Worm (Caenorhabditis elegans) whole organism, young adult: ENCODE results near the gene ifet-1.

ENCODE experiments used
- B0261.1 ChIP-seq: sonication (generic microtip); optimal IDR thresholded peaks from 2 replicates; lab custom pipeline; 2016; ENCODE audit warnings: mild to moderate bottlenecking, missing genetic modification characterization, moderate library complexity, missing compliant biosample characterization
- C06A6.2 ChIP-seq: fragments of 200-800 bp; sonication (Bioruptor generic); conservative IDR thresholded peaks from 2 replicates; pipeline ENCODE4 v1.3.6; 2022; ENCODE audit warnings: missing genetic modification characterization, missing compliant biosample characterization
- F22D6.2 ChIP-seq: sonication (generic microtip); optimal IDR thresholded peaks from 2 replicates; lab custom pipeline; 2016; ENCODE audit warnings: mild to moderate bottlenecking, missing genetic modification characterization, missing compliant biosample characterization
- F37B4.10 ChIP-seq: fragments of 200-800 bp; sonication (Bioruptor generic); IDR thresholded peaks from 2 replicates; pipeline ENCODE4 v1.3.6; 2022; ENCODE audit warnings: missing genetic modification characterization, missing compliant biosample characterization
- F49E8.2 ChIP-seq: sonication (generic microtip); optimal IDR thresholded peaks from 3 replicates; lab custom pipeline; 2017; ENCODE audit warnings: missing genetic modification characterization, mild to moderate bottlenecking, missing compliant biosample characterization, antibody characterized with exemption, moderate library complexity; ENCODE audit not compliant: insufficient read depth
- T07F8.4 ChIP-seq: sonication (generic microtip); optimal IDR thresholded peaks from 2 replicates; lab custom pipeline; 2016; ENCODE audit warnings: mild to moderate bottlenecking, missing genetic modification characterization, moderate library complexity, missing compliant biosample characterization
- T26A5.8 ChIP-seq: sonication (generic microtip); optimal IDR thresholded peaks from 2 replicates; lab custom pipeline; 2016; ENCODE audit warnings: missing genetic modification characterization, missing compliant biosample characterization
- Y53G8AR.9 ChIP-seq: fragments of 200-800 bp; sonication (Bioruptor generic); conservative IDR thresholded peaks from 2 replicates; pipeline ENCODE4 v1.3.6; 2022; ENCODE audit warnings: missing genetic modification reagents, missing genetic modification characterization, missing compliant biosample characterization
- akir-1 ChIP-seq: fragments of 200-800 bp; sonication (Bioruptor generic); optimal IDR thresholded peaks from 2 replicates; lab custom pipeline; 2018; ENCODE audit warnings: mild to moderate bottlenecking, missing genetic modification characterization, moderate library complexity, missing compliant biosample characterization
- ama-1 ChIP-seq, 3 experiments: fragments of 150-350 bp in 1 of 3; sonication (generic microtip) in 2 of 3; optimal IDR thresholded peaks; 2 replicates each; lab custom pipeline; 2014 to 2018; ENCODE audit warnings: missing biosample characterization in 2 of 3, missing genetic modification characterization in 2 of 3, missing genetic modification reagents in 2 of 3
- bed-2 ChIP-seq: fragments of 200-800 bp; sonication (Bioruptor generic); IDR thresholded peaks from 2 replicates; pipeline ENCODE4 v1.3.6; 2022; ENCODE audit warnings: missing genetic modification reagents, missing genetic modification characterization, missing compliant biosample characterization
- cebp-1 ChIP-seq, 2 experiments: fragments of 200-800 bp in 1 of 2; sonication (Bioruptor generic) in 1 of 2; sonication (generic microtip) in 1 of 2; IDR thresholded peaks in 1 of 2; optimal IDR thresholded peaks in 1 of 2; 2 replicates each; pipeline versions ENCODE4 v1.3.6 to Lab custom; 2017 to 2022; ENCODE audit warnings: missing compliant biosample characterization in 2 of 2, missing genetic modification characterization in 2 of 2, mild to moderate bottlenecking in 1 of 2, missing genetic modification reagents in 1 of 2, moderate library complexity in 1 of 2
- ceh-79 ChIP-seq: sonication (generic microtip); optimal IDR thresholded peaks from 2 replicates; lab custom pipeline; 2017; ENCODE audit warnings: mild to moderate bottlenecking, missing genetic modification characterization, missing compliant biosample characterization
- ceh-91 ChIP-seq: fragments of 200-800 bp; sonication (Bioruptor generic); IDR thresholded peaks from 2 replicates; pipeline ENCODE4 v1.3.6; 2022; ENCODE audit warnings: missing genetic modification reagents, missing genetic modification characterization, missing compliant biosample characterization
- die-1 ChIP-seq: sonication (generic microtip); optimal IDR thresholded peaks from 2 replicates; lab custom pipeline; 2016; ENCODE audit warnings: missing genotype, mild to moderate bottlenecking, missing genetic modification characterization, missing compliant biosample characterization
- dpl-1 ChIP-seq: fragments of 150-350 bp; optimal IDR thresholded peaks from 2 replicates; lab custom pipeline; 2014; ENCODE audit warnings: missing biosample characterization, missing genetic modification reagents, missing genetic modification characterization
- egl-18 ChIP-seq: fragments of 200-800 bp; sonication (Bioruptor generic); IDR thresholded peaks from 2 replicates; pipeline ENCODE4 v1.3.6; 2022; ENCODE audit warnings: missing genetic modification reagents, missing genetic modification characterization, missing compliant biosample characterization
- egl-44 ChIP-seq: fragments of 200-800 bp; sonication (Bioruptor generic); IDR thresholded peaks from 2 replicates; pipeline ENCODE4 v1.3.6; 2022; ENCODE audit warnings: missing genetic modification reagents, missing genetic modification characterization, missing compliant biosample characterization
- egrh-3 ChIP-seq: fragments of 200-800 bp; sonication (Bioruptor generic); IDR thresholded peaks from 2 replicates; pipeline ENCODE4 v1.3.6; 2022; ENCODE audit warnings: missing genetic modification reagents, missing genetic modification characterization, missing compliant biosample characterization
- gei-17 ChIP-seq: fragments of 200-800 bp; sonication (Bioruptor generic); optimal IDR thresholded peaks from 2 replicates; lab custom pipeline; 2018; ENCODE audit warnings: mild to moderate bottlenecking, missing genetic modification characterization, missing compliant biosample characterization
- hmg-1.2 ChIP-seq: fragments of 200-800 bp; sonication (Bioruptor generic); IDR thresholded peaks from 2 replicates; pipeline ENCODE4 v1.3.6; 2022; ENCODE audit warnings: missing genetic modification reagents, missing genetic modification characterization, missing compliant biosample characterization
- hmg-20 ChIP-seq: fragments of 200-800 bp; sonication (Bioruptor generic); IDR thresholded peaks from 2 replicates; pipeline ENCODE4 v1.3.6; 2022; ENCODE audit warnings: missing genetic modification reagents, missing genetic modification characterization, missing compliant biosample characterization
- hsf-1 ChIP-seq: fragments of 200-800 bp; sonication (Bioruptor generic); IDR thresholded peaks from 2 replicates; pipeline ENCODE4 v1.3.6; 2022; ENCODE audit warnings: missing genetic modification reagents, missing genetic modification characterization, missing compliant biosample characterization
- lag-1 ChIP-seq: fragments of 200-800 bp; sonication (Bioruptor generic); IDR thresholded peaks from 2 replicates; pipeline ENCODE4 v1.3.6; 2022; ENCODE audit warnings: missing genetic modification reagents, missing genetic modification characterization, missing compliant biosample characterization
- let-526 ChIP-seq: fragments of 200-800 bp; sonication (Bioruptor generic); IDR thresholded peaks from 2 replicates; pipeline ENCODE4 v1.3.6; 2022; ENCODE audit warnings: missing genetic modification reagents, missing genetic modification characterization, missing compliant biosample characterization
- lin-54 ChIP-seq: fragments of 200-800 bp; sonication (Bioruptor generic); optimal IDR thresholded peaks from 2 replicates; lab custom pipeline; 2018; ENCODE audit warnings: mild to moderate bottlenecking, missing genetic modification characterization, missing compliant biosample characterization
- madf-3 ChIP-seq: fragments of 200-800 bp; sonication (Bioruptor generic); IDR thresholded peaks from 2 replicates; pipeline ENCODE4 v1.3.6; 2022; ENCODE audit warnings: missing genetic modification reagents, missing genetic modification characterization, missing compliant biosample characterization
- madf-6 ChIP-seq: fragments of 200-800 bp; sonication (Bioruptor generic); IDR thresholded peaks from 2 replicates; pipeline ENCODE4 v1.3.6; 2022; ENCODE audit warnings: missing genetic modification reagents, missing genetic modification characterization, missing compliant biosample characterization
- mcd-1 ChIP-seq: fragments of 200-800 bp; sonication (Bioruptor generic); IDR thresholded peaks from 2 replicates; pipeline ENCODE4 v1.3.6; 2022; ENCODE audit warnings: missing genetic modification reagents, missing genetic modification characterization, missing compliant biosample characterization
- nfya-2 ChIP-seq: fragments of 200-800 bp; sonication (Bioruptor generic); IDR thresholded peaks from 2 replicates; pipeline ENCODE4 v1.3.6; 2022; ENCODE audit warnings: missing genetic modification reagents, missing genetic modification characterization, missing compliant biosample characterization
- nhr-120 ChIP-seq: fragments of 200-800 bp; sonication (Bioruptor generic); IDR thresholded peaks from 2 replicates; pipeline ENCODE4 v1.3.6; 2022; ENCODE audit warnings: missing genetic modification characterization, missing compliant biosample characterization
- pbrm-1 ChIP-seq: fragments of 200-800 bp; sonication (Bioruptor generic); IDR thresholded peaks from 2 replicates; pipeline ENCODE4 v1.3.6; 2022; ENCODE audit warnings: missing genetic modification reagents, missing genetic modification characterization, missing compliant biosample characterization
- pha-4 ChIP-seq: fragments of 150-350 bp; sonication (generic microtip); optimal IDR thresholded peaks from 2 replicates; lab custom pipeline; 2014; ENCODE audit warnings: missing biosample characterization, missing genetic modification reagents, missing genetic modification characterization
- rcor-1 ChIP-seq: fragments of 200-800 bp; sonication (Bioruptor generic); IDR thresholded peaks from 2 replicates; pipeline ENCODE4 v1.3.6; 2022; ENCODE audit warnings: missing genetic modification reagents, missing genetic modification characterization, missing compliant biosample characterization
- sea-2 ChIP-seq: fragments of 200-800 bp; sonication (Bioruptor generic); IDR thresholded peaks from 2 replicates; pipeline ENCODE4 v1.3.6; 2022; ENCODE audit warnings: missing genetic modification characterization, missing compliant biosample characterization
- snpc-1.1 ChIP-seq: sonication (generic microtip); optimal IDR thresholded peaks from 2 replicates; lab custom pipeline; 2017; ENCODE audit warnings: missing genetic modification characterization, mild to moderate bottlenecking, missing compliant biosample characterization, antibody characterized with exemption, moderate library complexity, missing genotype, missing genetic modification reagents; ENCODE audit not compliant: insufficient read depth
- snpc-4 ChIP-seq, 5 experiments: fragments of 150-350 bp in 1 of 5; sonication (generic microtip) in 4 of 5; optimal IDR thresholded peaks; 2 replicates each; lab custom pipeline; 2014 to 2018; ENCODE audit warnings: missing genetic modification characterization in 5 of 5, missing biosample characterization in 3 of 5, antibody characterized with exemption in 2 of 5, mild to moderate bottlenecking in 2 of 5, missing compliant biosample characterization in 2 of 5, missing genotype in 2 of 5, moderate library complexity in 2 of 5, missing genetic modification reagents in 1 of 5
- tbx-9 ChIP-seq: sonication (generic microtip); optimal IDR thresholded peaks from 2 replicates; lab custom pipeline; 2016; ENCODE audit warnings: borderline replicate concordance, missing genetic modification characterization, inconsistent platforms, missing compliant biosample characterization
- unc-62 ChIP-seq: fragments of 150-350 bp; optimal IDR thresholded peaks from 2 replicates; lab custom pipeline; 2014; ENCODE audit warnings: missing biosample characterization, missing genetic modification reagents, missing genetic modification characterization
- zfh-2 ChIP-seq: fragments of 200-800 bp; sonication (Bioruptor generic); conservative IDR thresholded peaks from 2 replicates; pipeline ENCODE4 v1.3.6; 2022; ENCODE audit warnings: missing genetic modification reagents, missing genetic modification characterization, missing compliant biosample characterization
- ztf-28 ChIP-seq: fragments of 200-800 bp; sonication (Bioruptor generic); IDR thresholded peaks from 2 replicates; pipeline ENCODE4 v1.3.6; 2022; ENCODE audit warnings: missing genetic modification reagents, missing genetic modification characterization, missing compliant biosample characterization

The ifet-1 gene

ce11 chrIII:4482986-4483385, 8.0 kb upstream of the ifet-1 start:
- TF ChIP-seq hmg-1.2 (GFP tag; lab: Robert Waterston, UW) (peak; percentile 75), pbrm-1 (GFP tag; lab: Robert Waterston, UW) (no peak)

ce11 chrIII:4481787-4482186, 6.8 kb upstream of the ifet-1 start:
- TF ChIP-seq ceh-91 (GFP tag; lab: Robert Waterston, UW) (no peak), sea-2 (no peak), egl-18 (GFP tag; lab: Robert Waterston, UW) (no peak), hmg-1.2 (GFP tag; lab: Robert Waterston, UW) (no peak), hmg-20 (GFP tag; lab: Robert Waterston, UW) (no peak)

- TF ChIP-seq die-1 (tag; lab: Kevin White, UChicago) = no peak
- TF ChIP-seq B0261.1 (tag; lab: Kevin White, UChicago) = no peak
- TF ChIP-seq F49E8.2 (tag; lab: Kevin White, UChicago) = no peak
- TF ChIP-seq rcor-1 (GFP tag; lab: Robert Waterston, UW) = no peak
- no peak for TF ChIP-seq let-526 (GFP tag; lab: Robert Waterston, UW)
- no peak for TF ChIP-seq cebp-1 (GFP tag; IDR thresholded peaks at IDR 0.05; lab: Robert Waterston, UW)
- TF ChIP-seq cebp-1 (tag; optimal IDR thresholded peaks at IDR 0.05; lab: Kevin White, UChicago) = no peak
- TF ChIP-seq bed-2 (GFP tag; lab: Robert Waterston, UW) = no peak
- TF ChIP-seq madf-3 = no peak
- no peak for TF ChIP-seq mcd-1 (GFP tag; lab: Robert Waterston, UW)
- TF ChIP-seq C06A6.2 = no peak
- no peak for TF ChIP-seq ceh-79 (tag; lab: Kevin White, UChicago)
- TF ChIP-seq lag-1 = no peak
- no peak for TF ChIP-seq nhr-120 (GFP tag; lab: Robert Waterston, UW)
- no peak for TF ChIP-seq pha-4 (tag; lab: Kevin White, UChicago)
Observed at ce11 chrIII:4477472-4477871, 2.5 kb upstream of the ifet-1 start, which contains the start of gene ins-17. Gene ins-17 (minus strand): TSS chrIII:4477572.

ce11 chrIII:4476806-4477205, 1.9 kb upstream of the ifet-1 start:
- TF ChIP-seq unc-62 (GFP tag; lab: Kevin White, UChicago) (no peak), gei-17 (GFP tag; lab: Kevin White, UChicago) (no peak), nfya-2 (GFP tag; lab: Robert Waterston, UW) (0 out of 2 replicates have a peak, but pooled peaks have one; percentile 7), F37B4.10 (GFP tag; lab: Robert Waterston, UW) (no peak), hsf-1 (GFP tag; lab: Robert Waterston, UW) (peak; percentile 75), ama-1 (optimal IDR thresholded peaks at IDR 0.05; lab: Kevin White, UChicago) (no peak), ama-1 (GFP tag; optimal IDR thresholded peaks at IDR 0.05; lab: Kevin White, UChicago) (peak in 1 of 2 experiments; percentile 78), T07F8.4 (tag; lab: Kevin White, UChicago) (no peak), F22D6.2 (tag; lab: Kevin White, UChicago) (no peak), madf-3 (no peak; the same call in 1 of the 2 replicates), ceh-79 (tag; lab: Kevin White, UChicago) (no peak), hmg-20 (GFP tag; lab: Robert Waterston, UW) (no peak), snpc-4 (GFP tag; optimal IDR thresholded peaks at IDR 0.05; lab: Kevin White, UChicago) (no peak), snpc-4 (tag; optimal IDR thresholded peaks at IDR 0.05; lab: Kevin White, UChicago) (no peak), pbrm-1 (GFP tag; lab: Robert Waterston, UW) (peak; percentile 54; the same call in 1 of the 2 replicates), ztf-28 (no peak), snpc-1.1 (tag; lab: Kevin White, UChicago) (no peak), egrh-3 (no peak), egl-44 (0 out of 2 replicates have a peak, but pooled peaks have one; percentile 43), Y53G8AR.9 (peak; percentile 82), rcor-1 (GFP tag; lab: Robert Waterston, UW) (peak; percentile 57), akir-1 (no peak), T26A5.8 (tag; lab: Kevin White, UChicago) (no peak), dpl-1 (GFP tag; lab: Kevin White, UChicago) (no peak), egl-18 (GFP tag; lab: Robert Waterston, UW) (no peak), hmg-1.2 (GFP tag; lab: Robert Waterston, UW) (peak; percentile 46), madf-6 (GFP tag; lab: Robert Waterston, UW) (peak; percentile 82), zfh-2 (GFP tag; lab: Robert Waterston, UW) (no peak), bed-2 (GFP tag; lab: Robert Waterston, UW) (no peak), tbx-9 (tag; lab: Kevin White, UChicago) (no peak), lin-54 (peak; percentile 77)
